Worm (Caenorhabditis elegans): Measurements from ENCODE around the gene cest-24.

The cest-24 gene

ce11 chrV:6275209-6275608 lies 41.5 kb upstream of the cest-24 start (continued):
- TF ChIP-seq dpl-1 (GFP tag; optimal IDR thresholded peaks at IDR 0.05) = no peak
- no peak for TF ChIP-seq ceh-63 (GFP tag; optimal IDR thresholded peaks at IDR 0.05)
- TF ChIP-seq unc-98 (GFP tag; IDR thresholded peaks at IDR 0.05) = no peak
- peak; percentile 39 for TF ChIP-seq jun-1 (tag; optimal IDR thresholded peaks at IDR 0.05)
- peak; percentile 65 for TF ChIP-seq pqm-1 (tag; optimal IDR thresholded peaks at IDR 0.05)
- peak; percentile 68 for TF ChIP-seq nhr-71 (tag; optimal IDR thresholded peaks at IDR 0.05)
- no peak for TF ChIP-seq fkh-4 (tag; optimal IDR thresholded peaks at IDR 0.05; ENCODE audit: borderline replicate concordance)
- peak; percentile 39 for TF ChIP-seq lin-14 (GFP tag; optimal IDR thresholded peaks at IDR 0.05)

ce11 chrV:6276205-6276604 lies 40.5 kb upstream of the cest-24 start, which contains the start of gene F31F7.1:
Gene F31F7.1 (plus strand): TSS chrV:6276439.
- TF ChIP-seq irx-1 (tag; optimal IDR thresholded peaks at IDR 0.05) (no peak), unc-62 (GFP tag; optimal IDR thresholded peaks at IDR 0.05) (no peak), mdl-1 (tag; optimal IDR thresholded peaks at IDR 0.05) (peak in 1 of 2 experiments; percentile 74), fos-1 (tag; optimal IDR thresholded peaks at IDR 0.05) (no peak), egl-13 (tag; optimal IDR thresholded peaks at IDR 0.05) (no peak), ets-5 (GFP tag; IDR thresholded peaks at IDR 0.05) (no peak), pag-3 (tag; optimal IDR thresholded peaks at IDR 0.05; ENCODE audit: borderline replicate concordance, insufficient read depth) (no peak), blmp-1 (tag; optimal IDR thresholded peaks at IDR 0.05) (peak; percentile 31), unc-130 (tag; optimal IDR thresholded peaks at IDR 0.05) (peak; percentile 68), C34B4.2 (tag; optimal IDR thresholded peaks at IDR 0.05) (no peak), vab-15 (tag; optimal IDR thresholded peaks at IDR 0.05) (no peak), ztf-11 (tag; optimal IDR thresholded peaks at IDR 0.05) (no peak), lin-35 (GFP tag; optimal IDR thresholded peaks at IDR 0.05) (peak in 1 of 2 experiments; percentile 75), Y116A8C.19 (tag; optimal IDR thresholded peaks at IDR 0.05; ENCODE audit: borderline replicate concordance) (no peak), hpl-2 (GFP tag; optimal IDR thresholded peaks at IDR 0.05) (no peak), C16A3.4 (tag; optimal IDR thresholded peaks at IDR 0.05) (peak; percentile 25), nhr-19 (GFP tag; conservative IDR thresholded peaks at IDR 0.05) (peak; percentile 59), tbx-2 (tag; optimal IDR thresholded peaks at IDR 0.05) (peak; percentile 34), aly-2 (tag; optimal IDR thresholded peaks at IDR 0.05) (no peak), nhr-28 (tag; optimal IDR thresholded peaks at IDR 0.05) (no peak), dpl-1 (GFP tag; optimal IDR thresholded peaks at IDR 0.05) (peak in 1 of 3 experiments; percentile 23), unc-30 (tag; optimal IDR thresholded peaks at IDR 0.05) (no peak), sup-37 (GFP tag; optimal IDR thresholded peaks at IDR 0.05) (no peak), nhr-20 (tag; optimal IDR thresholded peaks at IDR 0.05) (peak; percentile 76), C04F5.9 (tag; optimal IDR thresholded peaks at IDR 0.05) (no peak), tlp-1 (tag; optimal IDR thresholded peaks at IDR 0.05) (no peak), lin-14 (GFP tag; optimal IDR thresholded peaks at IDR 0.05) (peak; percentile 69), ceh-82 (tag; optimal IDR thresholded peaks at IDR 0.05) (no peak), nhr-77 (tag; optimal IDR thresholded peaks at IDR 0.05) (peak; percentile 25), lin-13 (GFP tag; optimal IDR thresholded peaks at IDR 0.05) (no peak), elt-3 (tag; optimal IDR thresholded peaks at IDR 0.05) (peak in 5 of 6 experiments; percentile 25 to 88 (median 66)), mep-1 (tag; optimal IDR thresholded peaks at IDR 0.05) (peak; percentile 22), grh-1 (GFP tag; IDR thresholded peaks at IDR 0.05) (peak; percentile 65), dsc-1 (tag; optimal IDR thresholded peaks at IDR 0.05) (no peak), ces-1 (GFP tag; optimal IDR thresholded peaks at IDR 0.05) (no peak), nhr-85 (tag) (peak; percentile 91), nhr-12 (tag; optimal IDR thresholded peaks at IDR 0.05) (no peak), nhr-47 (tag; optimal IDR thresholded peaks at IDR 0.05) (peak; percentile 3), jun-1 (tag; optimal IDR thresholded peaks at IDR 0.05) (peak; percentile 55), nhr-90 (tag; optimal IDR thresholded peaks at IDR 0.05; ENCODE audit: poor library complexity) (peak; percentile 74), lir-3 (tag; optimal IDR thresholded peaks at IDR 0.05; ENCODE audit: poor library complexity) (no peak), isw-1 (GFP tag; IDR thresholded peaks at IDR 0.05) (no peak), nhr-71 (tag; optimal IDR thresholded peaks at IDR 0.05) (peak; percentile 75), elt-2 (tag; optimal IDR thresholded peaks at IDR 0.05) (peak; percentile 95), fkh-10 (GFP tag; optimal IDR thresholded peaks at IDR 0.05) (no peak), ama-1 (optimal IDR thresholded peaks at IDR 0.05) (peak; percentile 75), F16B12.6 (tag; optimal IDR thresholded peaks at IDR 0.05) (no peak)

Data from whole organism, L1 larva.